Worm (Caenorhabditis elegans): Measurements from ENCODE around the gene gst-3.

- TF ChIP-seq ceh-82 (tag; optimal IDR thresholded peaks at IDR 0.05) (no peak), sptf-1 (tag; optimal IDR thresholded peaks at IDR 0.05) (no peak)
Observed at ce11 chrIV:10112570-10112969, 27.5 kb downstream of the gst-3 start, which contains the start of gene nsph-3.2.
